Fruit fly (Drosophila melanogaster): ENCODE results near the gene dop.

Gene dop

dm6 chr3L:15566484-15566955 lies 707 bp downstream of the dop start (continued):
- no peak for TF ChIP-seq CG10147 (GFP tag; optimal IDR thresholded peaks at IDR 0.05)
- peak; percentile 20 for TF ChIP-seq fu2 (GFP tag; optimal IDR thresholded peaks at IDR 0.05)
- TF ChIP-seq danr (GFP tag; IDR thresholded peaks at IDR 0.05), result no peak; the same call in 1 of the 2 replicates
- TF ChIP-seq Lhr (GFP tag; optimal IDR thresholded peaks at IDR 0.05), result peak; percentile 8
- TF ChIP-seq CG31388 (GFP tag; optimal IDR thresholded peaks at IDR 0.05), result no peak
- TF ChIP-seq bbx (GFP tag; IDR thresholded peaks at IDR 0.05; ENCODE audit: partially characterized antibody), result no peak
- TF ChIP-seq otp (GFP tag; IDR thresholded peaks at IDR 0.05), result peak; percentile 52; the same call in 1 of the 3 replicates
- no peak for TF ChIP-seq Sin3A (optimal IDR thresholded peaks at IDR 0.05)
- no peak for TF ChIP-seq Atf-2 (GFP tag; optimal IDR thresholded peaks at IDR 0.05)
- no peak for TF ChIP-seq ap (GFP tag; IDR thresholded peaks at IDR 0.05)
- TF ChIP-seq CG34224 (GFP tag; IDR thresholded peaks at IDR 0.05; ENCODE audit: partially characterized antibody), result no peak; the same call in 2 of the 3 replicates
- TF ChIP-seq insv (GFP tag; optimal IDR thresholded peaks at IDR 0.05), result peak in 1 of 2 experiments; percentile 53
- TF ChIP-seq salm (tag; optimal IDR thresholded peaks at IDR 0.05), result peak; percentile 53
- TF ChIP-seq scrt (GFP tag; optimal IDR thresholded peaks at IDR 0.05), result peak; percentile 57
- no peak for TF ChIP-seq CG4424 (GFP tag; optimal IDR thresholded peaks at IDR 0.05)
- TF ChIP-seq CG1832 (GFP tag; optimal IDR thresholded peaks at IDR 0.05), result no peak
- TF ChIP-seq CG31365 (tag; optimal IDR thresholded peaks at IDR 0.05), result peak; percentile 65
- TF ChIP-seq peb (GFP tag; IDR thresholded peaks at IDR 0.05), result no peak; the same call in 1 of the 2 replicates
- peak; percentile 82 for TF ChIP-seq schlank (tag; optimal IDR thresholded peaks at IDR 0.05)
- 0 out of 2 replicates have a peak, but pooled peaks have one; percentile 37 for TF ChIP-seq CG10366 (GFP tag; IDR thresholded peaks at IDR 0.05)
- no peak for TF ChIP-seq gem (tag; optimal IDR thresholded peaks at IDR 0.05)
- peak; percentile 7 for TF ChIP-seq ERR (GFP tag; optimal IDR thresholded peaks at IDR 0.05)
- TF ChIP-seq Rfx (GFP tag; IDR thresholded peaks at IDR 0.05), result peak; percentile 60; the same call in 1 of the 2 replicates
- TF ChIP-seq zfh2 (GFP tag; optimal IDR thresholded peaks at IDR 0.05), result no peak
- TF ChIP-seq CG2678 (tag; optimal IDR thresholded peaks at IDR 0.05), result no peak
- peak; percentile 78 for TF ChIP-seq CG3281 (GFP tag; optimal IDR thresholded peaks at IDR 0.05)
- peak; percentile 69 for TF ChIP-seq exex (tag; optimal IDR thresholded peaks at IDR 0.05)
- peak; percentile 62 for TF ChIP-seq ftz-f1 (GFP tag; optimal IDR thresholded peaks at IDR 0.05)
- no peak for TF ChIP-seq ro (GFP tag; IDR thresholded peaks at IDR 0.05)
- TF ChIP-seq inv (GFP tag; IDR thresholded peaks at IDR 0.05; ENCODE audit: partially characterized antibody), result no peak
- TF ChIP-seq CG3163 (GFP tag; optimal IDR thresholded peaks at IDR 0.05), result peak; percentile 19
- TF ChIP-seq tup (GFP tag; optimal IDR thresholded peaks at IDR 0.05), result no peak
- TF ChIP-seq CG6689 (GFP tag; IDR thresholded peaks at IDR 0.05), result peak; percentile 44; the same call in 1 of the 2 replicates
- TF ChIP-seq CG18599 (GFP tag; optimal IDR thresholded peaks at IDR 0.05), result peak; percentile 75
- peak; percentile 47 for TF ChIP-seq CG3838 (GFP tag; optimal IDR thresholded peaks at IDR 0.05)
- peak; percentile 11 for TF ChIP-seq p53 (GFP tag; optimal IDR thresholded peaks at IDR 0.05)
- TF ChIP-seq C15 (GFP tag; IDR thresholded peaks at IDR 0.05), result no peak
- no peak for TF ChIP-seq lov (optimal IDR thresholded peaks at IDR 0.05)
- TF ChIP-seq lov (GFP tag; IDR thresholded peaks at IDR 0.05), result no peak
- TF ChIP-seq lab (GFP tag; optimal IDR thresholded peaks at IDR 0.05), result peak; percentile 89
- no peak for TF ChIP-seq Jarid2 (GFP tag; optimal IDR thresholded peaks at IDR 0.05)
- TF ChIP-seq CG17328 (GFP tag; IDR thresholded peaks at IDR 0.05), result no peak; the same call in 1 of the 2 replicates
- TF ChIP-seq Hand (GFP tag; optimal IDR thresholded peaks at IDR 0.05), result peak; percentile 76
- TF ChIP-seq CG8944 (GFP tag; optimal IDR thresholded peaks at IDR 0.05), result no peak
- TF ChIP-seq Dek (tag; optimal IDR thresholded peaks at IDR 0.05), result peak; percentile 41
- TF ChIP-seq bowl (GFP tag; IDR thresholded peaks at IDR 0.05), result peak; percentile 36; the same call in 1 of the 2 replicates
- TF ChIP-seq CG2116 (GFP tag; optimal IDR thresholded peaks at IDR 0.05), result no peak
- TF ChIP-seq CG7357 (GFP tag; IDR thresholded peaks at IDR 0.05), result 0 out of 3 replicates have a peak, but pooled peaks have one; percentile 7
- peak; percentile 55 for TF ChIP-seq gcm (GFP tag; optimal IDR thresholded peaks at IDR 0.05)
- TF ChIP-seq CG14667 (GFP tag; IDR thresholded peaks at IDR 0.05), result no peak
- TF ChIP-seq Hr3 (GFP tag; optimal IDR thresholded peaks at IDR 0.05), result no peak

Data from whole organism, embryonic.